Worm (Caenorhabditis elegans): ENCODE data around the gene abu-6.
A peak's percentile ranks its signal among the peaks of the same experiment; 100 is the strongest.

abu-6 gene

DNA sequence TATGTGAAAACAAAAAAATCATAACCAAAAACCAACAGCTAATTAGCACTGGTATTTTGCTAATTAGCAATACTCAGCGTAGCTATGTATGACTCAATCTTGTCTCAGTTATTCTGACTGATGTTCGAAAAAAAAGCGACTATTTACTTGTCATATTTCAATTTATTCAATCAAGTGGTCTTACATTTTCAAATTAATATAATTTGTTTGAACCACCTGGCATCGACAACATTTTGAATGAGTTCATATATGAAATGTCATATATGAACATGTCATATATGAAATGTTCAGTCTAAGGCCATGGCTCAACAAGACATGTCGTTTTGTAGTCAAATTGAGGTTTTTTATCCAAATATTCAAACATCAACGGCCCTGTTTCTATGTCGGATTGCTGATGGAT is 3.7 kb upstream of the abu-6 start, which contains the start of gene srw-140:
Gene srw-140 (plus strand): TSS at position 301 of the 400 bp plus-strand sequence.
- TF ChIP-seq efl-1 (optimal IDR thresholded peaks at IDR 0.05): no peak
- peak in 1 of 2 experiments; percentile 70 for TF ChIP-seq efl-1 (GFP tag; optimal IDR thresholded peaks at IDR 0.05 in 1 of 2)
- TF ChIP-seq Y116A8C.19 (tag; optimal IDR thresholded peaks at IDR 0.05; ENCODE audit: borderline replicate concordance): no peak

DNA sequence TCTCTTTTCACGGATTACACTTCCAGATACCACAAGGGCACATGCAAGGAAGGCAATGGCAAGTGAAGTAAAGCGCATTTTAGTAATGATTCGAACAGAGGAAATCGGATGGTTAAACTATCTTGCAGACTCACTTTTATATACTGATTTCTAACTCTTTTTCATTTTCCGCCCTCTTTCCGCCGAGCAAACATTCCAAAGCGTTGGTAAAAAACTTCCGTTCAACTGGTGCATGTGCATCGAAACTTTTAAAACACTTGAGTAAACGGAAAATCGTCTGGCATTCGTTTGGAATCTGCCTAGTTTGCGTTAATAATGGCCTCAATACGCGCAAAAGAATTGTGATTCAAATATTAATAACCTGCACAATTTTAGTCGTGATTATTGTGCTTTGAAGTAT is 3.0 kb upstream of the abu-6 start, which contains the start of gene abu-7:
Gene abu-7 (minus strand): TSS at position 101 of the 400 bp plus-strand sequence.
- TF ChIP-seq unc-86 (tag; optimal IDR thresholded peaks at IDR 0.05) (no peak), F16B12.6 (tag; optimal IDR thresholded peaks at IDR 0.05) (no peak)

DNA sequence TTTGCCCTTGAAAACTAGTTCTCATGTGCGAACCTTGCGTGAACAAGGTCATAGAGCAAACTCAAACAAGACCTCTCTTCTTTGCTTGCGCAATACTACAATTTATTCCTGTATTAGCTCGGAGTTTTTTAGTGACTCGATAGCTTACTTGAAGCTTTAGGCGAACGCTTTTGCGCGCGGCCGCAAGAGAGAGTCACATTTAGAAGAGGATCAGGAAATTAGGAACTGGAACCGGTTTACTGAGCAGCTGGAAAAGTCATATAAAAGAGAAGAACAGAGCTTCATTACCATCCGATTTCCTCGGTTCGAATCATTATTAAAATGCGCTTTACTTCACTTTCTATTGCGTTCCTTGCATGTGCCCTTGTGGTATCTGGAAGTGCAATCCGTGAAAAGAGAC is 3.4 kb downstream of the abu-6 start, which contains the start of gene abu-15:
Gene abu-15 (plus strand): TSS at position 301 of the 400 bp plus-strand sequence.
- TF ChIP-seq ceh-82 (tag; optimal IDR thresholded peaks at IDR 0.05) (no peak), efl-3 (GFP tag; optimal IDR thresholded peaks at IDR 0.05) (no peak), unc-30 (tag; optimal IDR thresholded peaks at IDR 0.05) (no peak), egl-13 (tag; optimal IDR thresholded peaks at IDR 0.05) (no peak), mab-9 (GFP tag; IDR thresholded peaks at IDR 0.05) (no peak), grh-1 (GFP tag; IDR thresholded peaks at IDR 0.05) (no peak), ceh-8 (GFP tag; optimal IDR thresholded peaks at IDR 0.05) (no peak), nhr-71 (tag; optimal IDR thresholded peaks at IDR 0.05) (no peak), dsc-1 (tag; optimal IDR thresholded peaks at IDR 0.05) (no peak), hlh-17 (GFP tag; optimal IDR thresholded peaks at IDR 0.05; ENCODE audit: borderline replicate concordance) (no peak), ztf-4 (tag; optimal IDR thresholded peaks at IDR 0.05) (no peak)

DNA sequence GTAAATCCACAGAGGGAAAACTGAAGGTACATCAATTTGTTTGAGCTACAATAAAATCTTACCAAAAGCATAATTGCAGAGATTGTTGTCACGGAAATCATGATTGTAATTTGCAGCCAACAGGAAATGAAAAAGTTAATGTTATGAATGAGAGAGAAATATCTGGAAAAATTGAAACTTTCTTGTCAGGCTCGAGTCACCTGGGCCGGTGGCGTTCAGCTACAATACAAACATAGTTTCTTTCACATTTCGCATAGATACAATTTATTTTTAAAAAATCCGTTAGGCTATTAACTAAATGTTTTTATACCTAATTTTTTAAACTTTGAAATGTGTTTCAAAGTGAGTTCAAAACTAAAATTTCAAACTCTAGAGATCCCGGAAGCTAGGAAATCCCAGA is 4.0 kb downstream of the abu-6 start, which contains the start of gene srx-39:
Gene srx-39 (minus strand): TSS at position 101 of the 400 bp plus-strand sequence.
- TF ChIP-seq unc-130 (tag; optimal IDR thresholded peaks at IDR 0.05) (no peak), efl-1 (optimal IDR thresholded peaks at IDR 0.05) (no peak), efl-1 (GFP tag; optimal IDR thresholded peaks at IDR 0.05 in 1 of 2) (peak in 1 of 2 experiments; percentile 12)

DNA sequence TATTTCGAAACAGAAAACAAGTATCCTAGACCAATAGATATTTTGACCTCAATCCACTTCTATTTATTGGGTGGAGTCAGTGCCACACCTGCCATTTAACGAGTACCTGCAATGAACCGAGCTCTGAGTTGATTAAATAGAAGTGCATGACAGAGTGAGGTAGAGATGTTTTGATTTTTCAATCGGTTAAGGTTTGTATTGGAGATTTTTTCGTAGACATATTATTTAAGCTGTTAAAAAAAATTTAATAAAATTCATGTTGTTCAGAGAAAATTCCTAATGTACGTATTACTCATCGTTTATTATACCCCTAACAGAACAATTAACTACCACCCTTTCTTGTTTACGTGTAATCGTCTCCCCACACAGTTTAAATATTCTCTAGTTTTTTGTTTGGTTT is 6.2 kb downstream of the abu-6 start, which contains the start of gene srx-38:
Gene srx-38 (minus strand): TSS at position 101 of the 400 bp plus-strand sequence.
- no peak for TF ChIP-seq vab-15 (tag; optimal IDR thresholded peaks at IDR 0.05)

DNA sequence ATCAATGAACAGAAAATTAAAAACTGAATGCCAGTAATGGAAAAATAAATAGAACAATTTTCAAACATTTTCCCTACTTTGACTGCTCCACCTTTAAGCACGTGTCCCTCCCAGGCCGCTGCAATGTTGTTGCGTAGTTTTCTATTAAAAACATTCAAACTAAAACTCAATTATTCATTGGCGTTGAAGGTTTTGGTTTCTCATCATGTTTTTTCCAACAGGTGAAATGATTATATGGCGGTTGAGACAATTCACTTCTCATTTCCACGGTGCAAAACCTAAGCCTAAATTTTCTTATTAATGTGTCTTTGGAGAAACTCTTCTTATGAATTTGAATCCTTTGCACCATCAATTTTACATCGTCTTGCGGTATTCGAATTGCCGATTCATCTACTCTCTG is 10.8 kb downstream of the abu-6 start, which contains the start of gene srh-130:
Gene srh-130 (plus strand): TSS at position 301 of the 400 bp plus-strand sequence.
- no peak for TF ChIP-seq lin-15B (tag; optimal IDR thresholded peaks at IDR 0.05)
- no peak for TF ChIP-seq lin-14 (GFP tag; optimal IDR thresholded peaks at IDR 0.05)
- TF ChIP-seq ztf-4 (tag; optimal IDR thresholded peaks at IDR 0.05): no peak
- TF ChIP-seq nhr-19 (GFP tag; conservative IDR thresholded peaks at IDR 0.05): no peak
- no peak for TF ChIP-seq rnt-1 (tag; optimal IDR thresholded peaks at IDR 0.05)
- no peak for TF ChIP-seq dpl-1 (GFP tag; optimal IDR thresholded peaks at IDR 0.05)
- TF ChIP-seq ets-5 (GFP tag; IDR thresholded peaks at IDR 0.05): no peak
- TF ChIP-seq sptf-1 (tag; optimal IDR thresholded peaks at IDR 0.05): no peak
- TF ChIP-seq grh-1 (GFP tag; IDR thresholded peaks at IDR 0.05): no peak
- no peak for TF ChIP-seq pag-3 (tag; optimal IDR thresholded peaks at IDR 0.05; ENCODE audit: borderline replicate concordance, insufficient read depth)
- no peak for TF ChIP-seq nhr-90 (tag; optimal IDR thresholded peaks at IDR 0.05; ENCODE audit: poor library complexity)
- no peak for TF ChIP-seq zag-1 (tag; optimal IDR thresholded peaks at IDR 0.05)
- no peak for TF ChIP-seq alr-1 (tag; optimal IDR thresholded peaks at IDR 0.05; ENCODE audit: borderline replicate concordance)
- TF ChIP-seq nhr-84 (tag; optimal IDR thresholded peaks at IDR 0.05): no peak
- TF ChIP-seq nhr-85 (tag): no peak
- no peak for TF ChIP-seq zip-4 (GFP tag; optimal IDR thresholded peaks at IDR 0.05)
- no peak for TF ChIP-seq ztf-11 (tag; optimal IDR thresholded peaks at IDR 0.05)
- TF ChIP-seq nhr-47 (tag; optimal IDR thresholded peaks at IDR 0.05): no peak
